Fruit fly (Drosophila melanogaster) whole organism, embryonic: Measurements from ENCODE around the gene Vps26.
A peak's percentile ranks its signal among the peaks of the same experiment; 100 is the strongest.

ENCODE experiments used
- Aef1 ChIP-seq: fragments of 200-800 bp; sonication (Bioruptor generic); IDR thresholded peaks from 3 replicates; pipeline ENCODE4 v1.3.6; 2022; ENCODE audit warnings: missing biosample characterization, missing genetic modification characterization
- Bdp1 ChIP-seq: fragments of 200-800 bp; sonication (Bioruptor generic); optimal IDR thresholded peaks from 3 replicates; lab custom pipeline; 2016; ENCODE audit warnings: missing biosample characterization, missing genetic modification characterization
- Bgb ChIP-seq: fragments of 200-800 bp; sonication (Bioruptor generic); IDR thresholded peaks from 2 replicates; pipeline ENCODE4 v1.3.6; 2022; ENCODE audit warnings: missing biosample characterization, missing genetic modification characterization; ENCODE audit not compliant: partially characterized antibody
- CG10462 ChIP-seq: fragments of 200-800 bp; sonication (Bioruptor generic); optimal IDR thresholded peaks from 2 replicates; lab custom pipeline; 2016; ENCODE audit warnings: missing biosample characterization, missing genetic modification characterization
- CG11247 ChIP-seq: fragments of 200-800 bp; sonication (Bioruptor generic); IDR thresholded peaks from 2 replicates; pipeline ENCODE4 v1.3.6; 2022; ENCODE audit warnings: missing biosample characterization, missing genetic modification characterization
- CG12744 ChIP-seq: fragments of 200-800 bp; sonication (Bioruptor generic); optimal IDR thresholded peaks from 2 replicates; lab custom pipeline; 2016; ENCODE audit warnings: missing biosample characterization, missing genetic modification characterization
- CG15514 ChIP-seq: fragments of 200-800 bp; sonication (Bioruptor generic); optimal IDR thresholded peaks from 3 replicates; lab custom pipeline; 2017; ENCODE audit warnings: missing biosample characterization, missing genetic modification characterization, mild to moderate bottlenecking, moderate library complexity, missing genetic modification reagents
- CG15696 ChIP-seq: fragments of 200-800 bp; sonication (Bioruptor generic); optimal IDR thresholded peaks from 2 replicates; lab custom pipeline; 2019; ENCODE audit warnings: missing biosample characterization, mild to moderate bottlenecking, missing genetic modification characterization, moderate library complexity
- CG1603 ChIP-seq: fragments of 200-800 bp; sonication (Bioruptor generic); optimal IDR thresholded peaks from 2 replicates; lab custom pipeline; 2019; ENCODE audit warnings: missing biosample characterization, mild to moderate bottlenecking, missing genetic modification characterization, moderate library complexity
- CG17186 ChIP-seq: fragments of 200-800 bp; sonication (Bioruptor generic); optimal IDR thresholded peaks from 3 replicates; lab custom pipeline; 2017; ENCODE audit warnings: missing biosample characterization, missing genetic modification reagents, missing genetic modification characterization
- CG17328 ChIP-seq: fragments of 200-800 bp; sonication (Bioruptor generic); IDR thresholded peaks from 2 replicates; pipeline ENCODE4 v1.3.6; 2022; ENCODE audit warnings: missing biosample characterization, missing genetic modification characterization
- CG2199 ChIP-seq: fragments of 200-800 bp; sonication (Bioruptor generic); IDR thresholded peaks from 3 replicates; pipeline ENCODE4 v1.3.6; 2022; ENCODE audit warnings: missing biosample characterization, missing genetic modification characterization
- CG2712 ChIP-seq: fragments of 200-800 bp; optimal IDR thresholded peaks from 3 replicates; lab custom pipeline; 2019; ENCODE audit warnings: missing biosample characterization, mild to moderate bottlenecking, missing genetic modification characterization, moderate library complexity
- CG4360 ChIP-seq: fragments of 200-800 bp; sonication (Bioruptor generic); IDR thresholded peaks from 2 replicates; pipeline ENCODE4 v1.3.6; 2022; ENCODE audit warnings: missing biosample characterization, missing genetic modification characterization
- CG6175 ChIP-seq: fragments of 200-800 bp; sonication (Bioruptor generic); IDR thresholded peaks from 3 replicates; pipeline ENCODE4 v1.3.6; 2022; ENCODE audit warnings: missing biosample characterization, missing genetic modification characterization
- CG6683 ChIP-seq: fragments of 200-800 bp; sonication (Bioruptor generic); optimal IDR thresholded peaks from 2 replicates; lab custom pipeline; 2017; ENCODE audit warnings: missing biosample characterization, mild to moderate bottlenecking, missing genetic modification characterization, missing genetic modification reagents
- CG6689 ChIP-seq: fragments of 200-800 bp; sonication (Bioruptor generic); IDR thresholded peaks from 2 replicates; pipeline ENCODE4 v1.3.6; 2022; ENCODE audit warnings: missing biosample characterization, missing genetic modification characterization
- CG7987 ChIP-seq: fragments of 200-800 bp; sonication (Bioruptor generic); optimal IDR thresholded peaks from 2 replicates; lab custom pipeline; 2018; ENCODE audit warnings: missing biosample characterization, mild to moderate bottlenecking, missing genetic modification characterization, moderate library complexity
- CoRest ChIP-seq: fragments of 200-800 bp; sonication (Bioruptor generic); optimal IDR thresholded peaks from 3 replicates; lab custom pipeline; 2018; ENCODE audit warnings: missing biosample characterization, mild to moderate bottlenecking, missing genetic modification characterization, moderate library complexity
- D19A ChIP-seq: fragments of 200-800 bp; optimal IDR thresholded peaks from 3 replicates; lab custom pipeline; 2019; ENCODE audit warnings: missing biosample characterization, mild to moderate bottlenecking, missing genetic modification characterization, moderate library complexity
- Deaf1 ChIP-seq: fragments of 200-800 bp; optimal IDR thresholded peaks from 3 replicates; lab custom pipeline; 2019; ENCODE audit warnings: missing biosample characterization, mild to moderate bottlenecking, missing genetic modification characterization, moderate library complexity
- Dp ChIP-seq: fragments of 200-800 bp; sonication (Bioruptor generic); optimal IDR thresholded peaks from 2 replicates; lab custom pipeline; 2018; ENCODE audit warnings: missing biosample characterization, mild to moderate bottlenecking, missing genetic modification characterization, moderate library complexity
- Dref ChIP-seq: fragments of 200-800 bp; sonication (Bioruptor generic); IDR thresholded peaks from 2 replicates; pipeline ENCODE4 v1.3.6; 2022; ENCODE audit warnings: missing biosample characterization, missing genetic modification characterization
- E2f1 ChIP-seq: fragments of 200-800 bp; sonication (Bioruptor generic); IDR thresholded peaks from 2 replicates; pipeline ENCODE4 v1.3.6; 2022; ENCODE audit warnings: missing biosample characterization, missing genetic modification characterization
- HmgD ChIP-seq: fragments of 200-800 bp; sonication (Bioruptor generic); optimal IDR thresholded peaks from 3 replicates; lab custom pipeline; 2016; ENCODE audit warnings: missing biosample characterization, missing genetic modification characterization
- MBD-R2 ChIP-seq: fragments of 200-800 bp; sonication (Bioruptor generic); IDR thresholded peaks from 2 replicates; pipeline ENCODE4 v1.3.6; 2022; ENCODE audit warnings: missing biosample characterization, missing genetic modification characterization
- Mrtf ChIP-seq: fragments of 200-800 bp; sonication (Bioruptor generic); IDR thresholded peaks from 3 replicates; pipeline ENCODE4 v1.3.6; 2022; ENCODE audit warnings: missing biosample characterization, missing genetic modification characterization
- Nf-YA ChIP-seq: fragments of 200-800 bp; sonication (Bioruptor generic); IDR thresholded peaks from 2 replicates; pipeline ENCODE4 v1.3.6; 2022; ENCODE audit warnings: missing biosample characterization, missing genetic modification characterization
- NfI ChIP-seq: fragments of 200-800 bp; sonication (Bioruptor generic); optimal IDR thresholded peaks from 3 replicates; lab custom pipeline; 2018; ENCODE audit warnings: missing biosample characterization, mild to moderate bottlenecking, missing genetic modification characterization, moderate library complexity
- Trl ChIP-seq, 3 experiments: fragments of >200 bp in 2 of 3; fragments of 200-800 bp in 1 of 3; sonication (Bioruptor generic) in 1 of 3; optimal IDR thresholded peaks; 2 replicates in 1 of 3; 3 replicates in 2 of 3; lab custom pipeline; 2016 to 2017; ENCODE audit warnings: missing biosample characterization in 1 of 3, missing genetic modification characterization in 1 of 3
- Xbp1 ChIP-seq: fragments of 200-800 bp; sonication (Bioruptor generic); optimal IDR thresholded peaks from 3 replicates; lab custom pipeline; 2016; ENCODE audit warnings: missing biosample characterization, mild to moderate bottlenecking, missing genetic modification characterization
- Xrp1 ChIP-seq: fragments of 200-800 bp; sonication (Bioruptor generic); IDR thresholded peaks from 2 replicates; pipeline ENCODE4 v1.3.6; 2022; ENCODE audit warnings: missing biosample characterization, missing genetic modification characterization
- YL-1 ChIP-seq: fragments of 200-800 bp; sonication (Bioruptor generic); optimal IDR thresholded peaks from 3 replicates; lab custom pipeline; 2017; ENCODE audit warnings: missing biosample characterization, mild to moderate bottlenecking, missing genetic modification characterization
- amos ChIP-seq: fragments of 200-800 bp; sonication (Bioruptor generic); IDR thresholded peaks from 2 replicates; pipeline ENCODE4 v1.3.6; 2022; ENCODE audit warnings: missing biosample characterization, missing genetic modification characterization; ENCODE audit not compliant: partially characterized antibody
- chif ChIP-seq, 2 experiments: fragments of 200-800 bp; sonication (Bioruptor generic); optimal IDR thresholded peaks; 3 replicates each; lab custom pipeline; 2016; ENCODE audit warnings: missing biosample characterization in 2 of 2, missing genetic modification characterization in 2 of 2
- dan ChIP-seq: fragments of 200-800 bp; sonication (Bioruptor generic); IDR thresholded peaks from 2 replicates; pipeline ENCODE4 v1.3.6; 2022; ENCODE audit warnings: missing biosample characterization, missing genetic modification characterization
- dimm ChIP-seq: fragments of 200-800 bp; sonication (Bioruptor generic); IDR thresholded peaks from 2 replicates; pipeline ENCODE4 v1.3.6; 2022; ENCODE audit warnings: missing biosample characterization, missing genetic modification characterization
- fru ChIP-seq: fragments of >200 bp; optimal IDR thresholded peaks from 2 replicates; lab custom pipeline; 2017
- gce ChIP-seq: fragments of 200-800 bp; sonication (Bioruptor generic); IDR thresholded peaks from 3 replicates; pipeline ENCODE4 v1.3.6; 2022; ENCODE audit warnings: missing biosample characterization, missing genetic modification characterization
- gcm ChIP-seq: fragments of 200-800 bp; sonication (Bioruptor generic); optimal IDR thresholded peaks from 2 replicates; lab custom pipeline; 2019; ENCODE audit warnings: missing biosample characterization, mild to moderate bottlenecking, missing genetic modification characterization, moderate library complexity
- grau ChIP-seq: fragments of 200-800 bp; optimal IDR thresholded peaks from 3 replicates; lab custom pipeline; 2019; ENCODE audit warnings: missing biosample characterization, mild to moderate bottlenecking, missing genetic modification characterization, moderate library complexity
- hb ChIP-seq: fragments of 200-800 bp; sonication (Bioruptor generic); IDR thresholded peaks from 3 replicates; pipeline ENCODE4 v1.3.6; 2022; ENCODE audit warnings: missing biosample characterization, missing genetic modification characterization; ENCODE audit not compliant: partially characterized antibody
- hth ChIP-seq: fragments of >200 bp; optimal IDR thresholded peaks from 2 replicates; lab custom pipeline; 2017; ENCODE audit warnings: inconsistent platforms
- ind ChIP-seq: fragments of 200-800 bp; sonication (Bioruptor generic); optimal IDR thresholded peaks from 3 replicates; lab custom pipeline; 2016; ENCODE audit warnings: missing biosample characterization, missing genetic modification characterization
- pros ChIP-seq: fragments of 200-800 bp; sonication (Bioruptor generic); optimal IDR thresholded peaks from 3 replicates; lab custom pipeline; 2019; ENCODE audit warnings: missing biosample characterization, mild to moderate bottlenecking, missing genetic modification characterization, moderate library complexity
- run ChIP-seq: fragments of 200-800 bp; sonication (Bioruptor generic); optimal IDR thresholded peaks from 3 replicates; lab custom pipeline; 2018; ENCODE audit warnings: missing biosample characterization, mild to moderate bottlenecking, missing genetic modification characterization
- slbo ChIP-seq: fragments of 200-800 bp; sonication (Bioruptor generic); IDR thresholded peaks from 2 replicates; pipeline ENCODE4 v1.3.6; 2022; ENCODE audit warnings: missing biosample characterization, missing genetic modification characterization
- ssp ChIP-seq: fragments of 200-800 bp; sonication (Bioruptor generic); IDR thresholded peaks from 2 replicates; pipeline ENCODE4 v1.3.6; 2022; ENCODE audit warnings: missing biosample characterization, missing genetic modification characterization
- tna ChIP-seq: fragments of 200-800 bp; sonication (Bioruptor generic); IDR thresholded peaks from 2 replicates; pipeline ENCODE4 v1.3.6; 2022; ENCODE audit warnings: missing biosample characterization, missing genetic modification characterization; ENCODE audit not compliant: partially characterized antibody
- z ChIP-seq: fragments of 200-800 bp; sonication (Bioruptor generic); IDR thresholded peaks from 3 replicates; pipeline ENCODE4 v1.3.6; 2022; ENCODE audit warnings: missing biosample characterization, missing genetic modification characterization

Vps26 gene

DNA sequence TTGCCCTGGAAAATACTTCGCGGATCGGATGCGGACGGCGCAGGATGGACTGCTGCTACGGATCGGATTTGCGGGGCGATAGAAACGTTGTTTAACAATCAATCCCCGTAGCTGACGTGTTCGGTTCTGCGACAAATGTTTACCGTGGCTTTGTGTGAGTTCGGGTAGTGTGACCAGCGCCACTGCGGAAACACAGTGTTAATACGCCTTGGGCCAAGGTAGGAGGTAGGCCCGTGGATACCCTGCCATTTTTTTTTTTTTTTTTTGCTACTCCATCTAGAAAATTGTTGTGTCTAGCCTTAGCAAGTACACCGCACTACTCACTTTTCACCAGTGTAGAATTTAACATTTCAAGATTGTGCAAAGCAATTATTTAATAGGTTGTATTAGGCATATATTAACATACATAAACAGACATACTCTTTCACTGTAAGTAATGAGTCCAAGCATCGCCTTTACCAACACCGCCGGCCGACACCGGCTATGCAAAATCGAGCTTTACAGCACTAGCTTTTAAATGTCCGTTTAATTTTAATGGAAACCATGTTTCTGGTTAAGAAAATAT lies 12.0 kb upstream of the Vps26 start, which contains the start of gene deltaCOP (continued):
- TF ChIP-seq hb (GFP tag; lab: Robert Waterston, UW): no peak
- peak; percentile 93 for TF ChIP-seq Xbp1 (GFP tag; lab: Kevin White, UChicago)
- TF ChIP-seq dan (GFP tag; lab: Robert Waterston, UW): no peak
- peak; percentile 28 for TF ChIP-seq gcm (GFP tag; lab: Kevin White, UChicago)
- peak; percentile 82 for TF ChIP-seq Xrp1 (GFP tag; lab: Robert Waterston, UW)
- peak; percentile 70 for TF ChIP-seq CG17328 (GFP tag; lab: Robert Waterston, UW)
- TF ChIP-seq HmgD (GFP tag; lab: Kevin White, UChicago): peak; percentile 92
- peak; percentile 84 to 89 for TF ChIP-seq chif (GFP tag; optimal IDR thresholded peaks at IDR 0.05; lab: Kevin White, UChicago)
- TF ChIP-seq grau (tag; lab: Kevin White, UChicago): peak; percentile 83
- peak; percentile 62 for TF ChIP-seq YL-1 (GFP tag; lab: Kevin White, UChicago)
- peak; percentile 100 for TF ChIP-seq D19A (tag; lab: Kevin White, UChicago)
- no peak for TF ChIP-seq Deaf1 (tag; lab: Kevin White, UChicago)
- peak; percentile 79 for TF ChIP-seq CG11247 (GFP tag; lab: Robert Waterston, UW)
- peak; percentile 21 for TF ChIP-seq CG17186 (GFP tag; lab: Kevin White, UChicago)
- peak; percentile 45 for TF ChIP-seq Dp (GFP tag; lab: Kevin White, UChicago)
- TF ChIP-seq NfI (GFP tag; lab: Kevin White, UChicago): peak; percentile 79
- peak; percentile 50 for TF ChIP-seq CG15696 (tag; lab: Kevin White, UChicago)
- TF ChIP-seq CG2199: no peak
- peak; percentile 84 for TF ChIP-seq Aef1 (GFP tag; lab: Robert Waterston, UW)
- TF ChIP-seq CG7987 (GFP tag; lab: Kevin White, UChicago): peak; percentile 23
- TF ChIP-seq gce (GFP tag; lab: Robert Waterston, UW): 0 out of 3 replicates have a peak, but pooled peaks have one; percentile 37
- TF ChIP-seq tna (GFP tag; lab: Robert Waterston, UW): no peak
- no peak for TF ChIP-seq z (GFP tag; lab: Robert Waterston, UW)
- TF ChIP-seq dimm (GFP tag; lab: Robert Waterston, UW): no peak
- 0 out of 2 replicates have a peak, but pooled peaks have one; percentile 26 for TF ChIP-seq Dref (GFP tag; lab: Robert Waterston, UW)
- peak; percentile 74 for TF ChIP-seq ssp (GFP tag; lab: Robert Waterston, UW)
- peak; percentile 30 for TF ChIP-seq run
- TF ChIP-seq Trl (optimal IDR thresholded peaks at IDR 0.05; lab: Kevin White, UChicago): no peak
- TF ChIP-seq Trl (GFP tag; optimal IDR thresholded peaks at IDR 0.05; lab: Kevin White, UChicago): peak; percentile 87
- TF ChIP-seq CG6689 (GFP tag; lab: Robert Waterston, UW): peak; percentile 83
- no peak for TF ChIP-seq fru (lab: Kevin White, UChicago)
- peak; percentile 90 for TF ChIP-seq ind (GFP tag; lab: Kevin White, UChicago)
- peak; percentile 79 for TF ChIP-seq CG6175 (GFP tag; lab: Robert Waterston, UW)
- peak; percentile 83 for TF ChIP-seq MBD-R2 (GFP tag; lab: Robert Waterston, UW)
- peak; percentile 69; the same call in 2 of the 3 replicates for TF ChIP-seq Mrtf (GFP tag; lab: Robert Waterston, UW)
- peak; percentile 26; the same call in 1 of the 2 replicates for TF ChIP-seq CG4360 (GFP tag; lab: Robert Waterston, UW)
- no peak for TF ChIP-seq Bgb
- TF ChIP-seq CG2712 (tag; lab: Kevin White, UChicago): peak; percentile 74
- peak; percentile 66 for TF ChIP-seq CG10462
- peak; percentile 91 for TF ChIP-seq slbo (GFP tag; lab: Robert Waterston, UW)
- no peak for TF ChIP-seq CG1603 (tag; lab: Kevin White, UChicago)
- peak; percentile 74 for TF ChIP-seq E2f1 (GFP tag; lab: Robert Waterston, UW)
- TF ChIP-seq CoRest (tag; lab: Kevin White, UChicago): peak; percentile 84
- TF ChIP-seq Bdp1 (GFP tag; lab: Kevin White, UChicago): peak; percentile 83
- TF ChIP-seq amos (GFP tag; lab: Robert Waterston, UW): peak; percentile 26; the same call in 1 of the 2 replicates
- no peak for TF ChIP-seq hth (lab: Kevin White, UChicago)
- peak; percentile 77 for TF ChIP-seq CG15514
- TF ChIP-seq CG6683 (GFP tag; lab: Kevin White, UChicago): peak; percentile 41
- TF ChIP-seq pros (GFP tag; lab: Kevin White, UChicago): no peak
- no peak for TF ChIP-seq Nf-YA (GFP tag; lab: Robert Waterston, UW)
- peak; percentile 83 for TF ChIP-seq CG12744 (GFP tag; lab: Kevin White, UChicago)
